Worm (Caenorhabditis elegans) whole organism, mixed stage, embryonic: Measurements from ENCODE around the gene dlc-2.
A peak's percentile ranks its signal among the peaks of the same experiment; 100 is the strongest.

Experiments used
- M03D4.4 ChIP-seq: sonication (generic microtip); optimal IDR thresholded peaks from 2 replicates; lab custom pipeline; 2017; ENCODE audit warnings: mild to moderate bottlenecking, missing genetic modification characterization, missing compliant biosample characterization
- bed-3 ChIP-seq: fragments of 200-800 bp; sonication (Bioruptor generic); optimal IDR thresholded peaks from 3 replicates; lab custom pipeline; 2018; ENCODE audit warnings: mild to moderate bottlenecking, missing genetic modification characterization, moderate library complexity, missing compliant biosample characterization
- blmp-1 ChIP-seq: fragments of 150-350 bp; optimal IDR thresholded peaks from 2 replicates; lab custom pipeline; 2014; ENCODE audit warnings: missing biosample characterization, missing genetic modification characterization
- ceh-39 ChIP-seq: fragments of 150-350 bp; optimal IDR thresholded peaks from 2 replicates; lab custom pipeline; 2014; ENCODE audit warnings: missing biosample characterization, missing genetic modification characterization
- ceh-43 ChIP-seq: fragments of 200-800 bp; sonication (Bioruptor generic); optimal IDR thresholded peaks from 2 replicates; lab custom pipeline; 2018; ENCODE audit warnings: mild to moderate bottlenecking, missing genetic modification characterization, moderate library complexity, missing compliant biosample characterization
- ceh-83 ChIP-seq: fragments of 200-800 bp; sonication (Bioruptor generic); optimal IDR thresholded peaks from 2 replicates; lab custom pipeline; 2018; ENCODE audit warnings: mild to moderate bottlenecking, missing genetic modification characterization, missing compliant biosample characterization
- ces-1 ChIP-seq: fragments of 150-350 bp; optimal IDR thresholded peaks from 2 replicates; lab custom pipeline; 2014; ENCODE audit warnings: missing biosample characterization, missing genetic modification reagents, missing genetic modification characterization
- drap-1 ChIP-seq: fragments of 200-800 bp; sonication (Bioruptor generic); optimal IDR thresholded peaks from 3 replicates; lab custom pipeline; 2018; ENCODE audit warnings: mild to moderate bottlenecking, missing genetic modification characterization, missing compliant biosample characterization
- elt-3 ChIP-seq: fragments of 150-350 bp; optimal IDR thresholded peaks from 2 replicates; lab custom pipeline; 2014; ENCODE audit warnings: missing biosample characterization, missing genetic modification characterization
- flh-1 ChIP-seq: fragments of 200-800 bp; sonication (Bioruptor generic); optimal IDR thresholded peaks from 2 replicates; lab custom pipeline; 2018; ENCODE audit warnings: mild to moderate bottlenecking, missing genetic modification characterization, moderate library complexity, missing compliant biosample characterization
- ham-2 ChIP-seq: fragments of 200-800 bp; sonication (Bioruptor generic); optimal IDR thresholded peaks from 2 replicates; lab custom pipeline; 2018; ENCODE audit warnings: mild to moderate bottlenecking, missing genetic modification characterization, missing compliant biosample characterization
- lin-13 ChIP-seq: fragments of 150-350 bp; optimal IDR thresholded peaks from 2 replicates; lab custom pipeline; 2014; ENCODE audit warnings: missing biosample characterization, missing genetic modification characterization
- lsy-2 ChIP-seq: fragments of 150-350 bp; optimal IDR thresholded peaks from 2 replicates; lab custom pipeline; 2014; ENCODE audit warnings: missing biosample characterization, missing genetic modification characterization
- mab-5 ChIP-seq: fragments of 150-350 bp; optimal IDR thresholded peaks from 2 replicates; lab custom pipeline; 2014; ENCODE audit warnings: missing biosample characterization, missing genetic modification characterization
- mep-1 ChIP-seq: fragments of 150-350 bp; optimal IDR thresholded peaks from 2 replicates; lab custom pipeline; 2017; ENCODE audit warnings: missing biosample characterization, missing genetic modification reagents, missing genetic modification characterization, inconsistent platforms
- mls-2 ChIP-seq: sonication (generic microtip); optimal IDR thresholded peaks from 2 replicates; lab custom pipeline; 2016; ENCODE audit warnings: mild to moderate bottlenecking, missing genetic modification characterization, moderate library complexity, missing compliant biosample characterization
- nhr-237 ChIP-seq: fragments of 150-350 bp; optimal IDR thresholded peaks from 2 replicates; lab custom pipeline; 2014; ENCODE audit warnings: missing biosample characterization, missing genetic modification characterization
- nhr-28 ChIP-seq: fragments of 150-350 bp; optimal IDR thresholded peaks from 2 replicates; lab custom pipeline; 2014; ENCODE audit warnings: missing biosample characterization, missing genetic modification characterization
- nhr-76 ChIP-seq: sonication (generic microtip); optimal IDR thresholded peaks from 2 replicates; lab custom pipeline; 2017; ENCODE audit warnings: missing biosample characterization, missing genetic modification characterization
- pha-4 ChIP-seq: fragments of 150-350 bp; optimal IDR thresholded peaks from 2 replicates; lab custom pipeline; 2018; ENCODE audit warnings: missing biosample characterization, missing genetic modification reagents, missing genetic modification characterization
- sem-2 ChIP-seq: fragments of 200-800 bp; sonication (Bioruptor generic); optimal IDR thresholded peaks from 2 replicates; lab custom pipeline; 2018; ENCODE audit warnings: mild to moderate bottlenecking, missing genetic modification characterization, missing compliant biosample characterization
- snpc-4 ChIP-seq: fragments of 150-350 bp; optimal IDR thresholded peaks from 2 replicates; lab custom pipeline; 2014; ENCODE audit warnings: missing biosample characterization, missing genetic modification characterization
- sptf-1 ChIP-seq: sonication (generic microtip); optimal IDR thresholded peaks from 2 replicates; lab custom pipeline; 2017; ENCODE audit warnings: mild to moderate bottlenecking, missing genetic modification characterization, moderate library complexity, missing compliant biosample characterization
- tbx-8 ChIP-seq: fragments of 200-800 bp; sonication (Bioruptor generic); optimal IDR thresholded peaks from 2 replicates; lab custom pipeline; 2018; ENCODE audit warnings: mild to moderate bottlenecking, missing genetic modification characterization, moderate library complexity, missing compliant biosample characterization
- unc-120 ChIP-seq: sonication (generic microtip); optimal IDR thresholded peaks from 2 replicates; lab custom pipeline; 2017; ENCODE audit warnings: missing genetic modification characterization, missing compliant biosample characterization; ENCODE audit not compliant: poor library complexity, severe bottlenecking
- zip-8 ChIP-seq: fragments of 150-350 bp; optimal IDR thresholded peaks from 2 replicates; lab custom pipeline; 2014; ENCODE audit warnings: missing biosample characterization, missing genetic modification characterization
- ztf-11 ChIP-seq: fragments of 150-350 bp; optimal IDR thresholded peaks from 2 replicates; lab custom pipeline; 2014; ENCODE audit warnings: missing biosample characterization, missing genetic modification characterization

dlc-2 gene

DNA sequence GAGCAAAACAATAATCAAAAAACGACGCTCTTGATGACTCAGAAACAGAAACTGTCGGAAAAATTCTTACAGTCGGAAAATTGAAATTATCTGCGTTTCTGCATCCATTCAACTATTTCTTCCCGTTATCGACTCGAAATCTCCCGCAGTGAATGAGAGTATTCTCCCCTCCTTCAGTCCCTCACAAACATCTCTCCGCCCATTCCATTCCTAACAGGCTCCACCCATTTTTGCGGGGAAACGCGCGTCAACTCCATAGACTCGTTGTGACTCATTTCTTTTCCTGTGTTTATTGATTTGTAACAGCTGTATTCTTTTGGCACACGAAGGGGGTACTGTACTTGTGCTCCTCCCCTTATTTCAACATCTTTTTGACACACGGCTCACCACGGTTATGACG, 16.5 kb upstream of the dlc-2 start:
- no peak for TF ChIP-seq zip-8
- peak; percentile 6 for TF ChIP-seq lsy-2 (tag; lab: Kevin White, UChicago)
- no peak for TF ChIP-seq lin-13 (tag; lab: Kevin White, UChicago)

ce11 chrIV:12126740-12127472, 15.5 kb upstream of the dlc-2 start:
- TF ChIP-seq nhr-76 (tag; lab: Kevin White, UChicago) (no peak), ces-1 (GFP tag; lab: Kevin White, UChicago) (peak; percentile 89)
- TF ChIP-seq, all 35 proteins: peak for 1

DNA sequence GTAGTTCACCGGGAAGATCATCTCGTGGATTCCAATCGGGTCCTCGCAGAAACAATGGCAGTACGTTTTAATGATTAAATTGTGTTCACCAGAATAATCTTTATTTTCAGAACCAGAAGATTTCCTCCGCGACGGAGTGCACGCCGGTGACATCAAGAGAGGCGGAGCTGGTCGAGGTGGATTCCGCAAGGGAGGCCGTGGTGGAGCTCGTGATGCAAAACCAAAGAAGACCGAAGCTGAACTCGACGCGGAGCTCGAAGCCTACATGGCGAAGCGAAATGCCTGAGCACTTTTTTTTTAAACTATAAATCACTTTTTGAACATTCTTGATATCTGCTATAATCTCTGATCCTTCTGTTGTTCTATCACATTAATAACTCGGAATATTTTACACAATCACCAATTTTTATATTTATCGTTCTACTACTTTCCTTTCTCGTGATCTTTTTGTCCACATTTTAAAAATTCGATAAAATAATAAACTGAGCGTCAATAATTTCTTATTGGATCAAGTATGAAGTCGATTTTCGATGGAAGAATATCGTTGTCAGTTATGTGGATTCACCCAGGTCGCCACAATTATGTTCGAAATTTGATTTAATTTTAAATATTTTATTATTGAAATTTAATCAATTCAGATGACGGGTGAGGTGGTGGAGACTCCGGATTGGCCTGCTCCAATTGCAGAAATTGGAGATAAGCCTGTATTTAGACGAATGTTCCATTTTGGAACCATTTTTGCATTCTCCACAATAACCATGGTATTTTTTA, 13.1 kb upstream of the dlc-2 start, which contains the start of gene dhhc-6:
Gene dhhc-6, plus strand, starts transcription at position 639 of the 771 bp plus-strand sequence.
- TF ChIP-seq snpc-4 (tag; lab: Kevin White, UChicago) (no peak), elt-3 (tag; lab: Kevin White, UChicago) (no peak), mab-5 (tag; lab: Kevin White, UChicago) (no peak), bed-3 (no peak), unc-120 (tag; lab: Kevin White, UChicago) (no peak), ceh-83 (GFP tag; lab: Kevin White, UChicago) (no peak), M03D4.4 (tag; lab: Kevin White, UChicago) (no peak), mep-1 (tag; lab: Kevin White, UChicago) (no peak), ceh-43 (no peak)
- TF ChIP-seq, all 35 proteins: peak for 0

ce11 chrIV:12122874-12123664, 11.7 kb upstream of the dlc-2 start, which contains the start of gene aly-3:
aly-3 (plus strand) TSS chrIV:12123282.
- TF ChIP-seq sem-2 (GFP tag; lab: Kevin White, UChicago) (no peak), M03D4.4 (tag; lab: Kevin White, UChicago) (no peak), mep-1 (tag; lab: Kevin White, UChicago) (peak; percentile 43), tbx-8 (GFP tag; lab: Kevin White, UChicago) (no peak), unc-120 (tag; lab: Kevin White, UChicago) (peak; percentile 57), ces-1 (GFP tag; lab: Kevin White, UChicago) (peak; percentile 53), drap-1 (GFP tag; lab: Kevin White, UChicago) (no peak), nhr-28 (tag; lab: Kevin White, UChicago) (no peak), ceh-43 (no peak), blmp-1 (tag; lab: Kevin White, UChicago) (no peak), nhr-237 (tag; lab: Kevin White, UChicago) (no peak), ceh-39 (tag; lab: Kevin White, UChicago) (peak; percentile 49), nhr-76 (tag; lab: Kevin White, UChicago) (no peak), mls-2 (tag; lab: Kevin White, UChicago) (no peak), flh-1 (GFP tag; lab: Kevin White, UChicago) (no peak)

- TF ChIP-seq sptf-1 (tag; lab: Kevin White, UChicago) (no peak), elt-3 (tag; lab: Kevin White, UChicago) (no peak), mep-1 (tag; lab: Kevin White, UChicago) (peak; percentile 40), lsy-2 (tag; lab: Kevin White, UChicago) (peak; percentile 43), nhr-28 (tag; lab: Kevin White, UChicago) (no peak), ces-1 (GFP tag; lab: Kevin White, UChicago) (peak; percentile 24), ham-2 (GFP tag; lab: Kevin White, UChicago) (peak; percentile 18), pha-4 (tag; lab: Kevin White, UChicago) (peak; percentile 44), zip-8 (no peak), ztf-11 (no peak)
Observed at ce11 chrIV:12121076-12121475, 9.7 kb upstream of the dlc-2 start, which contains the start of the genes ddb-1 and M18.6. ddb-1 (minus strand) TSS chrIV:12121165. M18.6 (plus strand) TSS chrIV:12121310.
